Worm (Caenorhabditis elegans) whole organism, L1 larva: ENCODE data around the gene F08F3.10.

Experiments
- blmp-1 ChIP-seq: fragments of 150-350 bp; optimal IDR thresholded peaks from 2 replicates; lab custom pipeline; 2014; ENCODE audit warnings: missing biosample characterization, missing genetic modification characterization
- ceh-82 ChIP-seq, 3 experiments: fragments of 150-350 bp in 1 of 3; sonication (generic microtip) in 2 of 3; optimal IDR thresholded peaks; 2 replicates each; lab custom pipeline; 2014 to 2017; ENCODE audit warnings: missing biosample characterization in 3 of 3, missing genetic modification characterization in 3 of 3
- efl-1 ChIP-seq, 4 experiments: fragments of 150-350 bp; optimal IDR thresholded peaks in 3 of 4; peaks in 1 of 4; 1 replicate in 1 of 4; 2 replicates in 3 of 4; lab custom pipeline; 2014; ENCODE audit warnings: missing biosample characterization in 2 of 4, missing genetic modification characterization in 2 of 4, missing genetic modification reagents in 2 of 4
- efl-3 ChIP-seq: fragments of 200-800 bp; sonication (Bioruptor generic); optimal IDR thresholded peaks from 2 replicates; lab custom pipeline; 2018; ENCODE audit warnings: mild to moderate bottlenecking, missing genetic modification characterization, missing compliant biosample characterization
- egl-13 ChIP-seq: sonication (generic microtip); optimal IDR thresholded peaks from 2 replicates; lab custom pipeline; 2016; ENCODE audit warnings: missing genotype, missing genetic modification reagents, missing genetic modification characterization, missing compliant biosample characterization
- elt-2 ChIP-seq: sonication (generic microtip); optimal IDR thresholded peaks from 2 replicates; lab custom pipeline; 2016; ENCODE audit warnings: missing genetic modification characterization, mild to moderate bottlenecking, inconsistent platforms, missing compliant biosample characterization, missing genetic modification reagents
- elt-3 ChIP-seq, 6 experiments: fragments of 150-350 bp in 1 of 6; sonication (generic microtip); optimal IDR thresholded peaks; 2 replicates each; lab custom pipeline; 2017 to 2018; ENCODE audit warnings: missing biosample characterization in 6 of 6, missing genetic modification characterization in 6 of 6, inconsistent platforms in 1 of 6
- grh-1 ChIP-seq: fragments of 200-800 bp; sonication (Bioruptor generic); IDR thresholded peaks from 2 replicates; pipeline ENCODE4 v1.3.6; 2022; ENCODE audit warnings: missing genetic modification reagents, missing genetic modification characterization, missing compliant biosample characterization
- hlh-17 ChIP-seq: fragments of 200-800 bp; sonication (Bioruptor generic); optimal IDR thresholded peaks from 2 replicates; lab custom pipeline; 2018; ENCODE audit warnings: missing genetic modification characterization, mild to moderate bottlenecking, missing compliant biosample characterization, moderate library complexity, borderline replicate concordance
- hlh-4 ChIP-seq: sonication (generic microtip); optimal IDR thresholded peaks from 2 replicates; lab custom pipeline; 2016; ENCODE audit warnings: mild to moderate bottlenecking, missing genetic modification characterization, missing compliant biosample characterization
- hpl-2 ChIP-seq: fragments of 150-350 bp; optimal IDR thresholded peaks from 2 replicates; lab custom pipeline; 2014; ENCODE audit warnings: missing biosample characterization, missing genetic modification reagents, missing genetic modification characterization
- lin-15B ChIP-seq: fragments of 150-350 bp; sonication (generic microtip); optimal IDR thresholded peaks from 3 replicates; lab custom pipeline; 2014; ENCODE audit warnings: missing biosample characterization, missing genetic modification characterization
- lin-35 ChIP-seq, 2 experiments: fragments of 150-350 bp; optimal IDR thresholded peaks; 2 replicates each; lab custom pipeline; 2014; ENCODE audit warnings: missing biosample characterization in 2 of 2, missing genetic modification characterization in 2 of 2, missing genetic modification reagents in 2 of 2
- lsy-2 ChIP-seq, 2 experiments: fragments of 150-350 bp; optimal IDR thresholded peaks; 2 replicates each; lab custom pipeline; 2014; ENCODE audit warnings: missing biosample characterization in 2 of 2, missing genetic modification characterization in 2 of 2
- mdl-1 ChIP-seq, 2 experiments: fragments of 150-350 bp; optimal IDR thresholded peaks; 2 replicates each; lab custom pipeline; 2014 to 2017; ENCODE audit warnings: missing biosample characterization in 2 of 2, missing genetic modification characterization in 2 of 2, inconsistent platforms in 1 of 2
- nhr-11 ChIP-seq: fragments of 150-350 bp; optimal IDR thresholded peaks from 2 replicates; lab custom pipeline; 2014; ENCODE audit warnings: missing biosample characterization, missing genetic modification characterization
- nhr-19 ChIP-seq: fragments of 200-800 bp; sonication (Bioruptor generic); conservative IDR thresholded peaks from 2 replicates; pipeline ENCODE4 v1.3.6; 2022; ENCODE audit warnings: missing genetic modification characterization, missing compliant biosample characterization
- nhr-20 ChIP-seq: sonication (generic microtip); optimal IDR thresholded peaks from 2 replicates; lab custom pipeline; 2016; ENCODE audit warnings: mild to moderate bottlenecking, missing genetic modification characterization, missing compliant biosample characterization
- nhr-237 ChIP-seq: fragments of 150-350 bp; optimal IDR thresholded peaks from 2 replicates; lab custom pipeline; 2014; ENCODE audit warnings: missing biosample characterization, missing genetic modification characterization
- nhr-71 ChIP-seq: sonication (generic microtip); optimal IDR thresholded peaks from 2 replicates; lab custom pipeline; 2016; ENCODE audit warnings: mild to moderate bottlenecking, missing genetic modification characterization, moderate library complexity, missing compliant biosample characterization
- nhr-76 ChIP-seq: sonication (generic microtip); optimal IDR thresholded peaks from 2 replicates; lab custom pipeline; 2017; ENCODE audit warnings: missing biosample characterization, missing genetic modification characterization
- nhr-85 ChIP-seq: sonication (generic microtip); peaks from one replicate; lab custom pipeline; 2016; ENCODE audit warnings: missing genetic modification characterization, inconsistent platforms, missing compliant biosample characterization
- nhr-90 ChIP-seq: sonication (generic microtip); optimal IDR thresholded peaks from 2 replicates; lab custom pipeline; 2016; ENCODE audit warnings: mild to moderate bottlenecking, missing genetic modification characterization, missing compliant biosample characterization; ENCODE audit not compliant: poor library complexity
- pax-3 ChIP-seq: fragments of 200-800 bp; sonication (Bioruptor generic); optimal IDR thresholded peaks from 2 replicates; lab custom pipeline; 2018; ENCODE audit warnings: mild to moderate bottlenecking, missing genetic modification characterization, moderate library complexity, missing compliant biosample characterization
- sox-4 ChIP-seq: sonication (generic microtip); optimal IDR thresholded peaks from 2 replicates; lab custom pipeline; 2016; ENCODE audit warnings: missing genetic modification characterization, missing compliant biosample characterization
- sptf-1 ChIP-seq: fragments of 150-350 bp; optimal IDR thresholded peaks from 2 replicates; lab custom pipeline; 2014; ENCODE audit warnings: missing biosample characterization, missing genetic modification characterization
- tbx-2 ChIP-seq: sonication (generic microtip); optimal IDR thresholded peaks from 2 replicates; lab custom pipeline; 2016; ENCODE audit warnings: missing genetic modification characterization, missing compliant biosample characterization
- unc-130 ChIP-seq: fragments of 150-350 bp; optimal IDR thresholded peaks from 2 replicates; lab custom pipeline; 2017; ENCODE audit warnings: missing biosample characterization, missing genetic modification characterization, inconsistent platforms
- unc-30 ChIP-seq: sonication (generic microtip); optimal IDR thresholded peaks from 2 replicates; lab custom pipeline; 2017; ENCODE audit warnings: missing biosample characterization, missing genetic modification characterization
- unc-62 ChIP-seq: fragments of 150-350 bp; optimal IDR thresholded peaks from 2 replicates; lab custom pipeline; 2014; ENCODE audit warnings: missing biosample characterization, missing genetic modification reagents, missing genetic modification characterization
- vab-15 ChIP-seq: sonication (generic microtip); optimal IDR thresholded peaks from 2 replicates; lab custom pipeline; 2017; ENCODE audit warnings: missing genotype, mild to moderate bottlenecking, missing genetic modification characterization, missing compliant biosample characterization
- zip-4 ChIP-seq: fragments of 200-800 bp; sonication (Bioruptor generic); optimal IDR thresholded peaks from 2 replicates; lab custom pipeline; 2018; ENCODE audit warnings: mild to moderate bottlenecking, missing genetic modification characterization, moderate library complexity, missing compliant biosample characterization

The F08F3.10 gene

DNA sequence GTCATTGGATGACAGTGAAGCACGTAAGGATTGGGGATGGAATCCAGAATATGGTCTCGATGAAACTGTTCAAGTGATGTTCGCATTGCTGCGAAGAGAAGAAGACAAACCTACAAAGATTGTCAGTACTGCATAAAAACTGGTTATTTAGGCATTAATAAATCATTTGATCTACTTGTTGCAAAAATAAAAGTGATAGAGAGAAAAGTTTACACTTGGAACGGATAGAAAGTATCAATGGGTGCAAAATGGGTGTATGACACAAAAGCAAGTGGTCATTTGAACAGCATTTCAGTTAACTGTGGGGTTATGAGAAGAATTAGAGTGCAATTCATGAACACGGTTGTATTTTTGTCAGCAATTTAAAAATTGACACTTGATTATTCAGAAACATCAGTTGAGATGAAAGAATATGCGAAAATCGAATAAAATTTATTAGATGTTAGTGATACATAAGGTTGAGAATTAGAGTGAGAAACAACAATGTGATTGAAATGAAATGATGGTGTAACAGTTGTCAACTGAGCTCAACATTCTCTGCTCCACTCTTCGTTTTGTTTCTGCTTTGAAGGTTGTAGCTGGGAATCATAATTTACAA lies at the start of gene F08F3.10:
Gene F08F3.10 (plus strand): TSS at position 548 of the 598 bp plus-strand sequence.
- peak; percentile 41 for TF ChIP-seq nhr-20 (tag; lab: Kevin White, UChicago)
- peak in 1 of 2 experiments; percentile 13 for TF ChIP-seq lin-35 (GFP tag; optimal IDR thresholded peaks at IDR 0.05; lab: Kevin White, UChicago)
- TF ChIP-seq nhr-71 (tag; lab: Kevin White, UChicago), result peak; percentile 16
- no peak for TF ChIP-seq nhr-19 (GFP tag; lab: Robert Waterston, UW)
- TF ChIP-seq sox-4 (tag; lab: Kevin White, UChicago), result no peak
- peak; percentile 41 for TF ChIP-seq blmp-1 (tag; lab: Kevin White, UChicago)
- TF ChIP-seq grh-1 (GFP tag; lab: Robert Waterston, UW), result peak; percentile 27; the same call in 1 of the 2 replicates
- TF ChIP-seq nhr-85 (tag; lab: Kevin White, UChicago), result peak; percentile 79
- TF ChIP-seq elt-3 (tag; optimal IDR thresholded peaks at IDR 0.05; lab: Kevin White, UChicago), result peak in 1 of 6 experiments; percentile 32
- no peak for TF ChIP-seq hpl-2
- no peak for TF ChIP-seq unc-62 (GFP tag; lab: Kevin White, UChicago)
- TF ChIP-seq efl-1 (optimal IDR thresholded peaks at IDR 0.05; lab: Kevin White, UChicago), result no peak
- TF ChIP-seq efl-1 (GFP tag; optimal IDR thresholded peaks at IDR 0.05 in 1 of 2; lab: Kevin White, UChicago), result peak in 1 of 2 experiments; percentile 61
- peak in 1 of 2 experiments; percentile 7 for TF ChIP-seq lsy-2 (tag; optimal IDR thresholded peaks at IDR 0.05; lab: Kevin White, UChicago)
- peak; percentile 7 for TF ChIP-seq nhr-90 (tag; lab: Kevin White, UChicago)

DNA sequence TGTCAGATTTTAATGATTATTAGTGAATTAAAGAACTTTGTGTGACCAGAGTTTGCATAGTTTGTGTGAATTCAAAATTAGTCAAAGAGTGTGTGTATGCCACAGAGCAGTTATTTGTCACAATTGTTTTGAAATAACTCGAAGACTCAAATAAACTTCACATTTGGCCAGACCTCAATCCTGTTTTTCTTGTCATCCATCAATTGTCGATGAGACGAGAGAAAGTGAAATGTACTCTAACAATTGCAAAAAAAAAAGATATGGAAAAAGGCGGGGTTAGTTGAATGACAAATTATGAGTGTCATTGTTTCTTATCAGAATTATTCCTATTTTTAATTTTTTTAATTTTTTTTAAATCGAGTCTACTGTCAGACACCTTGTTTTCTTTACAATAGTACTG lies 48.3 kb upstream of the F08F3.10 start, which contains the start of gene T09D3.8:
Gene T09D3.8 (plus strand): TSS at position 301 of the 400 bp plus-strand sequence.
- TF ChIP-seq nhr-237 (tag; lab: Kevin White, UChicago), result no peak

DNA sequence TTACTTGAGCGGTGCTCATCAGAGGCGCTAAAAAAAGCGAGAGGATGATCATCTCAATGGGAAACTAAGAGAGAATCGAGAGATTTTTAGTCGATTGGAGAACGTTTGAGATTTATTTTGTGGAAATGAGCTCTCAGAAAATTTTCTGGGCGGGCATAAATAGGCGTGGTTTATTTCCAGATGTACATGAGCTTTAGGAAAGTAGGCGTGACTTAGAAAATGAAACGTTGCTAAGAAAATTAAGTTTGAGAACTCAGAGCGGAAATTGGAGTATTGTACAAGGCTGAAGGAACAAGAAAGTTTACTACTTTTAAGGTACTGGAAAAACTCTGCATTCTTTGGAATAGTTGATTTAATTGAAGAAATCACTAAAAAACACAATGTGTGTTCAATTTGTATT lies 44.4 kb upstream of the F08F3.10 start, which contains the start of gene T09D3.9:
Gene T09D3.9 (minus strand): TSS at position 101 of the 400 bp plus-strand sequence.
- TF ChIP-seq pax-3 (tag; lab: Kevin White, UChicago) (no peak), efl-3 (GFP tag; lab: Kevin White, UChicago) (no peak), mdl-1 (tag; optimal IDR thresholded peaks at IDR 0.05; lab: Kevin White, UChicago) (no peak), hlh-4 (tag; lab: Kevin White, UChicago) (no peak), unc-130 (no peak), nhr-76 (no peak), lsy-2 (tag; optimal IDR thresholded peaks at IDR 0.05; lab: Kevin White, UChicago) (no peak), unc-30 (tag; lab: Kevin White, UChicago) (no peak), elt-2 (tag; lab: Kevin White, UChicago) (no peak), egl-13 (no peak), nhr-85 (tag; lab: Kevin White, UChicago) (no peak), hlh-17 (no peak), tbx-2 (tag; lab: Kevin White, UChicago) (no peak), sox-4 (tag; lab: Kevin White, UChicago) (no peak), vab-15 (tag; lab: Kevin White, UChicago) (no peak), lin-15B (tag; lab: Kevin White, UChicago) (no peak), sptf-1 (tag; lab: Kevin White, UChicago) (no peak), nhr-11 (tag; lab: Kevin White, UChicago) (no peak), zip-4 (GFP tag; lab: Kevin White, UChicago) (no peak), ceh-82 (tag; optimal IDR thresholded peaks at IDR 0.05; lab: Kevin White, UChicago) (no peak)
- TF ChIP-seq, all 84 proteins: peak for 0

DNA sequence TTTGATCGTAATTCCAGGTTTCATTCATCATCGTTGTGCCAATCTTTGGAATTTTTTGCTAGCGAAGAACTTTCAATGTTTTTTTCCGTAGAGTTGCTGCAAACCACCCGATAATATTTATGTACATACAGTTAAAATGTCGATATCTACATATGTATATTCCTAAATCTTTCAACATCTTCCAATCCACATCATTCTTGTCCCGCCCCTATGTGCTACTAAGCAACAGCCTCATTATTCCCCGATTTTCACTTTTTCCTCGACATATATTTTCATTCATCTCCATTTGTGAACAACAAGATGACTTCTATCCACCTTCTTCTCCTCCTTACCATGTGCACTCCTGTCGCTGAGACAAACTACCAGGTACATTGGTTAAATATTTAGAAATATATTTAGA lies 41.0 kb upstream of the F08F3.10 start, which contains the start of gene C35A11.3:
Gene C35A11.3 (plus strand): TSS at position 301 of the 400 bp plus-strand sequence.
- TF ChIP-seq unc-62 (GFP tag; lab: Kevin White, UChicago) (no peak), mdl-1 (tag; optimal IDR thresholded peaks at IDR 0.05; lab: Kevin White, UChicago) (no peak)
